Fruit fly (Drosophila melanogaster): ENCODE measurements around the gene Sgs8.

The Sgs8 gene

DNA sequence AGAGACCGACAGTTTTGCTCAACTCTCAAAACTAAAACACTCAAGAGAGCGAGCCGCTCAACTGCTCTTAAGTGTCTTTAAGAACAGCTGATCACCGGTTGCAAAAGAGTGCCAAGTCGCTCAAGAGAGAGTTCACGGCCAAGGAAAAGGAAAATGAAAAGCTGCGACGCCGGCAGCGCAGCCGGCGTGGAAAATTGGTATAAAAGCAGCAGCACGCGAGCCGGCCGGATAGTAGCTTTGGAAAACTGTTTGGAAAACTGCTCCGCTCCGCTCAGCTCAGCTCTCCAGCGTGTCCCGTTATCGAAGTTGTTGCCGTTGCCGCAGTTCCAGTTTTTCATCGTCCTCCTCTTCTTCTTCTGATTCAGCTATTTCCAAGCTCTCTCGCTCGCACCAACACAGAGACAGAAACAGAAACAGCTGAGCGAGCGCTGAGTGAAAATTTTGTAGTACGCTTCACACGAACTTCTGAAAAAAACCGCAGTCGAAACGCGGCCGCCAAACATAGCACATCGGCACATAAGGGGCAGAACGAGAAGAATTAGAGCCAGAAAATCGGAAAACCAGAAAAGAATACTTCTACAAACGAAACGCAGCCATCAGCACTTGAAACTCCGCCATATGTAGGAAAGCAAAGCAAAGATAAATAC, 21.7 kb downstream of the Sgs8 start, which contains the start of gene chrb (continued):
- peak; percentile 65 for TF ChIP-seq caup (GFP tag; optimal IDR thresholded peaks at IDR 0.05; ENCODE audit: severe bottlenecking)
- TF ChIP-seq CG16813 (GFP tag; IDR thresholded peaks at IDR 0.05; ENCODE audit: partially characterized antibody) = peak; percentile 43; the same call in 1 of the 3 replicates
- TF ChIP-seq Drgx (GFP tag; IDR thresholded peaks at IDR 0.05) = peak; percentile 71
- TF ChIP-seq C15 (GFP tag; IDR thresholded peaks at IDR 0.05) = no peak
- TF ChIP-seq ara (GFP tag; IDR thresholded peaks at IDR 0.05) = peak; percentile 63; the same call in 1 of the 2 replicates
- TF ChIP-seq HHEX (GFP tag; optimal IDR thresholded peaks at IDR 0.05) = peak; percentile 64
- peak; percentile 95 for TF ChIP-seq Med (GFP tag)
- TF ChIP-seq CG30431 (GFP tag; optimal IDR thresholded peaks at IDR 0.05) = no peak
- peak; percentile 66 for TF ChIP-seq CG1832 (GFP tag; optimal IDR thresholded peaks at IDR 0.05)
- TF ChIP-seq slp2 (GFP tag; optimal IDR thresholded peaks at IDR 0.05) = peak; percentile 40
- TF ChIP-seq CG2129 (GFP tag; IDR thresholded peaks at IDR 0.05; ENCODE audit: partially characterized antibody) = no peak
- peak; percentile 2 for TF ChIP-seq CG31365 (tag; optimal IDR thresholded peaks at IDR 0.05)
- TF ChIP-seq CG12942 (GFP tag; optimal IDR thresholded peaks at IDR 0.05) = no peak
- TF ChIP-seq ci (GFP tag; IDR thresholded peaks at IDR 0.05) = peak; percentile 86
- TF ChIP-seq sens-2 (GFP tag; IDR thresholded peaks at IDR 0.05) = 0 out of 2 replicates have a peak, but pooled peaks have one; percentile 8
- TF ChIP-seq Sox102F (GFP tag; optimal IDR thresholded peaks at IDR 0.05) = no peak
- no peak for TF ChIP-seq CG4730 (GFP tag; IDR thresholded peaks at IDR 0.05)
- no peak for TF ChIP-seq hkb (optimal IDR thresholded peaks at IDR 0.05)
- TF ChIP-seq hkb (GFP tag; IDR thresholded peaks at IDR 0.05) = peak; percentile 73
- TF ChIP-seq CG10366 (GFP tag; IDR thresholded peaks at IDR 0.05) = 0 out of 2 replicates have a peak, but pooled peaks have one; percentile 27
- TF ChIP-seq Doc3 (GFP tag; IDR thresholded peaks at IDR 0.05; ENCODE audit: partially characterized antibody) = peak; percentile 51; the same call in 1 of the 3 replicates
- peak; percentile 74 for TF ChIP-seq Bgb (GFP tag; IDR thresholded peaks at IDR 0.05; ENCODE audit: partially characterized antibody)
- peak; percentile 69 for TF ChIP-seq lilli (GFP tag; optimal IDR thresholded peaks at IDR 0.05)
- TF ChIP-seq Opbp (GFP tag; IDR thresholded peaks at IDR 0.05; ENCODE audit: partially characterized antibody) = peak; percentile 77; the same call in 2 of the 3 replicates
- TF ChIP-seq NfI (GFP tag; optimal IDR thresholded peaks at IDR 0.05) = peak; percentile 36
- no peak for TF ChIP-seq CG11696 (GFP tag; IDR thresholded peaks at IDR 0.05)
- TF ChIP-seq klu (GFP tag; IDR thresholded peaks at IDR 0.05) = no peak
- no peak for TF ChIP-seq dimm (GFP tag; IDR thresholded peaks at IDR 0.05)
- no peak for TF ChIP-seq sisA (GFP tag; IDR thresholded peaks at IDR 0.05)
- TF ChIP-seq h (optimal IDR thresholded peaks at IDR 0.05) = no peak
- TF ChIP-seq gem (tag; optimal IDR thresholded peaks at IDR 0.05) = no peak
- peak; percentile 25 for TF ChIP-seq CG12104 (GFP tag; optimal IDR thresholded peaks at IDR 0.05)
- TF ChIP-seq Six4 (GFP tag; optimal IDR thresholded peaks at IDR 0.05) = peak; percentile 40
- TF ChIP-seq stwl (tag; optimal IDR thresholded peaks at IDR 0.05) = peak; percentile 28
- no peak for TF ChIP-seq CG15601 (tag; optimal IDR thresholded peaks at IDR 0.05)
- TF ChIP-seq scrt (GFP tag; optimal IDR thresholded peaks at IDR 0.05) = peak; percentile 69
- TF ChIP-seq Tbp (GFP tag; optimal IDR thresholded peaks at IDR 0.05) = peak; percentile 29
- TF ChIP-seq CG6813 (GFP tag; optimal IDR thresholded peaks at IDR 0.05) = peak; percentile 64
- TF ChIP-seq CG34422 (GFP tag; IDR thresholded peaks at IDR 0.05) = peak; percentile 91; the same call in 1 of the 3 replicates
- peak; percentile 81 for TF ChIP-seq cg (GFP tag; optimal IDR thresholded peaks at IDR 0.05)
- TF ChIP-seq trem (tag; optimal IDR thresholded peaks at IDR 0.05) = peak; percentile 27
- peak in 1 of 2 experiments; percentile 35 for TF ChIP-seq chif (GFP tag; optimal IDR thresholded peaks at IDR 0.05)
- no peak for TF ChIP-seq Chrac-16 (GFP tag; optimal IDR thresholded peaks at IDR 0.05)
- TF ChIP-seq lov (optimal IDR thresholded peaks at IDR 0.05) = no peak
- peak; percentile 80; the same call in 2 of the 3 replicates for TF ChIP-seq lov (GFP tag; IDR thresholded peaks at IDR 0.05)
- TF ChIP-seq CG10321 (GFP tag; IDR thresholded peaks at IDR 0.05) = no peak
- TF ChIP-seq CG15269 (tag; optimal IDR thresholded peaks at IDR 0.05) = peak; percentile 62
- TF ChIP-seq CG18599 (GFP tag; optimal IDR thresholded peaks at IDR 0.05) = peak; percentile 75
- no peak for TF ChIP-seq Lhr (GFP tag; optimal IDR thresholded peaks at IDR 0.05)
- peak; percentile 21 for TF ChIP-seq Myb (GFP tag; optimal IDR thresholded peaks at IDR 0.05)
